Fruit fly (Drosophila melanogaster) whole organism, embryonic: ENCODE data around the gene AstC-R1.

Source experiments
- ATbp ChIP-seq: fragments of 200-800 bp; sonication (Bioruptor generic); optimal IDR thresholded peaks from 2 replicates; lab custom pipeline; 2017; ENCODE audit warnings: missing biosample characterization, mild to moderate bottlenecking, missing genetic modification characterization, missing genetic modification reagents
- B-H1 ChIP-seq: fragments of 200-800 bp; sonication (Bioruptor generic); IDR thresholded peaks from 3 replicates; pipeline ENCODE4 v1.3.6; 2022; ENCODE audit warnings: missing biosample characterization, missing genetic modification characterization
- CG11504 ChIP-seq: fragments of 200-800 bp; sonication (Bioruptor generic); optimal IDR thresholded peaks from 3 replicates; lab custom pipeline; 2019; ENCODE audit warnings: missing biosample characterization, mild to moderate bottlenecking, missing genetic modification characterization, moderate library complexity
- CG11723 ChIP-seq: fragments of 200-800 bp; sonication (Bioruptor generic); optimal IDR thresholded peaks from 2 replicates; lab custom pipeline; 2017; ENCODE audit warnings: missing biosample characterization, mild to moderate bottlenecking, missing genetic modification characterization
- CG12391 ChIP-seq: fragments of 200-800 bp; sonication (Bioruptor generic); optimal IDR thresholded peaks from 3 replicates; lab custom pipeline; 2018; ENCODE audit warnings: missing biosample characterization, mild to moderate bottlenecking, missing genetic modification characterization, moderate library complexity
- CG13624 ChIP-seq: fragments of 200-800 bp; sonication (Bioruptor generic); optimal IDR thresholded peaks from 2 replicates; lab custom pipeline; 2016; ENCODE audit warnings: missing biosample characterization, missing genetic modification characterization
- CG13894 ChIP-seq: fragments of 200-800 bp; sonication (Bioruptor generic); optimal IDR thresholded peaks from 3 replicates; lab custom pipeline; 2018; ENCODE audit warnings: missing biosample characterization, mild to moderate bottlenecking, missing genetic modification characterization, moderate library complexity
- CG15601 ChIP-seq: fragments of 200-800 bp; sonication (Bioruptor generic); optimal IDR thresholded peaks from 3 replicates; lab custom pipeline; 2019; ENCODE audit warnings: missing biosample characterization, mild to moderate bottlenecking, missing genetic modification characterization, moderate library complexity
- CG1602 ChIP-seq: fragments of 200-800 bp; sonication (Bioruptor generic); optimal IDR thresholded peaks from 3 replicates; lab custom pipeline; 2016; ENCODE audit warnings: missing biosample characterization, missing genetic modification characterization
- CG17802 ChIP-seq: fragments of 200-800 bp; sonication (Bioruptor generic); optimal IDR thresholded peaks from 2 replicates; lab custom pipeline; 2018; ENCODE audit warnings: missing biosample characterization, mild to moderate bottlenecking, missing genetic modification characterization, moderate library complexity
- CG4730 ChIP-seq: fragments of 200-800 bp; sonication (Bioruptor generic); IDR thresholded peaks from 2 replicates; pipeline ENCODE4 v1.3.6; 2022; ENCODE audit warnings: missing biosample characterization, missing genetic modification characterization
- CG7987 ChIP-seq: fragments of 200-800 bp; sonication (Bioruptor generic); optimal IDR thresholded peaks from 2 replicates; lab custom pipeline; 2018; ENCODE audit warnings: missing biosample characterization, mild to moderate bottlenecking, missing genetic modification characterization, moderate library complexity
- CG9727 ChIP-seq: fragments of 200-800 bp; sonication (Bioruptor generic); optimal IDR thresholded peaks from 3 replicates; lab custom pipeline; 2017; ENCODE audit warnings: missing biosample characterization, mild to moderate bottlenecking, missing genetic modification characterization
- CkIIα-i1 ChIP-seq: fragments of 200-800 bp; sonication (Bioruptor generic); IDR thresholded peaks from 2 replicates; pipeline ENCODE4 v1.3.6; 2022; ENCODE audit warnings: missing biosample characterization, missing genetic modification characterization
- Dad ChIP-seq: fragments of 200-800 bp; sonication (Bioruptor generic); optimal IDR thresholded peaks from 3 replicates; lab custom pipeline; 2016; ENCODE audit warnings: missing biosample characterization, missing genetic modification characterization
- Dip2 ChIP-seq: fragments of 200-800 bp; sonication (Bioruptor generic); IDR thresholded peaks from 2 replicates; pipeline ENCODE4 v1.3.6; 2022; ENCODE audit warnings: missing biosample characterization, missing genetic modification characterization
- E2f2 ChIP-seq: fragments of 200-800 bp; sonication (Bioruptor generic); IDR thresholded peaks from 2 replicates; pipeline ENCODE4 v1.3.6; 2022; ENCODE audit warnings: missing biosample characterization, missing genetic modification characterization
- Hey ChIP-seq: fragments of 200-800 bp; sonication (Bioruptor generic); optimal IDR thresholded peaks from 3 replicates; lab custom pipeline; 2018; ENCODE audit warnings: missing biosample characterization, mild to moderate bottlenecking, missing genetic modification characterization
- HmgZ ChIP-seq: fragments of 200-800 bp; sonication (Bioruptor generic); optimal IDR thresholded peaks from 2 replicates; lab custom pipeline; 2018; ENCODE audit warnings: missing biosample characterization, mild to moderate bottlenecking, missing genetic modification characterization
- Hr39 ChIP-seq: fragments of >200 bp; optimal IDR thresholded peaks from 2 replicates; lab custom pipeline; 2017
- Jarid2 ChIP-seq: fragments of 200-800 bp; sonication (Bioruptor generic); optimal IDR thresholded peaks from 3 replicates; lab custom pipeline; 2017; ENCODE audit warnings: mild to moderate bottlenecking, missing biosample characterization, missing genetic modification reagents, missing genetic modification characterization
- Kr ChIP-seq: fragments of 200-800 bp; sonication (Bioruptor generic); optimal IDR thresholded peaks from 2 replicates; lab custom pipeline; 2017; ENCODE audit warnings: missing biosample characterization, mild to moderate bottlenecking, missing genetic modification characterization
- Lhr ChIP-seq: fragments of 200-800 bp; sonication (Bioruptor generic); optimal IDR thresholded peaks from 3 replicates; lab custom pipeline; 2017; ENCODE audit warnings: mild to moderate bottlenecking, missing biosample characterization, missing genetic modification reagents, missing genetic modification characterization
- MESR4 ChIP-seq: fragments of 200-800 bp; sonication (Bioruptor generic); optimal IDR thresholded peaks from 2 replicates; lab custom pipeline; 2018; ENCODE audit warnings: missing biosample characterization, mild to moderate bottlenecking, missing genetic modification characterization, moderate library complexity
- Oaz ChIP-seq: fragments of 200-800 bp; sonication (Bioruptor generic); IDR thresholded peaks from 2 replicates; pipeline ENCODE4 v1.3.6; 2022; ENCODE audit warnings: missing biosample characterization, missing genetic modification characterization
- Optix ChIP-seq: fragments of 200-800 bp; sonication (Bioruptor generic); IDR thresholded peaks from 3 replicates; pipeline ENCODE4 v1.3.6; 2022; ENCODE audit warnings: missing biosample characterization, missing genetic modification characterization
- Rfx ChIP-seq: fragments of 200-800 bp; sonication (Bioruptor generic); IDR thresholded peaks from 2 replicates; pipeline ENCODE4 v1.3.6; 2022; ENCODE audit warnings: missing biosample characterization, missing genetic modification characterization
- Stat92E ChIP-seq, 3 experiments: fragments of >200 bp in 2 of 3; fragments of 200-800 bp in 1 of 3; sonication (Bioruptor generic) in 1 of 3; optimal IDR thresholded peaks; 2 replicates each; lab custom pipeline; 2017 to 2019; ENCODE audit warnings: missing biosample characterization in 3 of 3, missing genetic modification characterization in 3 of 3, mild to moderate bottlenecking in 1 of 3, moderate library complexity in 1 of 3
- Taf1 ChIP-seq: fragments of 200-800 bp; sonication (Bioruptor generic); IDR thresholded peaks from 2 replicates; pipeline ENCODE4 v1.3.6; 2022; ENCODE audit warnings: missing biosample characterization, missing genetic modification characterization
- al ChIP-seq: fragments of 200-800 bp; sonication (Bioruptor generic); IDR thresholded peaks from 2 replicates; pipeline ENCODE4 v1.3.6; 2022; ENCODE audit warnings: missing biosample characterization, missing genetic modification characterization
- bsh ChIP-seq, 2 experiments: fragments of 200-800 bp; sonication (Bioruptor generic); optimal IDR thresholded peaks; 2 replicates each; lab custom pipeline; 2017 to 2018; ENCODE audit warnings: mild to moderate bottlenecking in 2 of 2, missing biosample characterization in 2 of 2, missing genetic modification characterization in 2 of 2, moderate library complexity in 1 of 2
- cad ChIP-seq: fragments of >200 bp; optimal IDR thresholded peaks from 2 replicates; lab custom pipeline; 2017; ENCODE audit warnings: missing biosample characterization, missing genetic modification characterization
- chm ChIP-seq: fragments of 200-800 bp; sonication (Bioruptor generic); IDR thresholded peaks from 2 replicates; pipeline ENCODE4 v1.3.6; 2022; ENCODE audit warnings: missing biosample characterization, missing genetic modification characterization
- chn ChIP-seq: fragments of 200-800 bp; sonication (Bioruptor generic); optimal IDR thresholded peaks from 2 replicates; lab custom pipeline; 2016; ENCODE audit warnings: missing biosample characterization, missing genetic modification characterization
- croc ChIP-seq: fragments of 200-800 bp; sonication (Bioruptor generic); conservative IDR thresholded peaks from 3 replicates; pipeline ENCODE4 v1.3.6; 2022; ENCODE audit warnings: missing biosample characterization, missing genetic modification characterization
- dimm ChIP-seq: fragments of 200-800 bp; sonication (Bioruptor generic); IDR thresholded peaks from 2 replicates; pipeline ENCODE4 v1.3.6; 2022; ENCODE audit warnings: missing biosample characterization, missing genetic modification characterization
- ems ChIP-seq: fragments of 200-800 bp; sonication (Bioruptor generic); optimal IDR thresholded peaks from 3 replicates; lab custom pipeline; 2016; ENCODE audit warnings: missing biosample characterization, missing genetic modification characterization
- en ChIP-seq: fragments of 200-800 bp; sonication (Bioruptor generic); optimal IDR thresholded peaks from 2 replicates; lab custom pipeline; 2016; ENCODE audit warnings: missing biosample characterization, missing genetic modification characterization
- esg ChIP-seq: fragments of 200-800 bp; sonication (Bioruptor generic); conservative IDR thresholded peaks from 2 replicates; pipeline ENCODE4 v1.3.6; 2022; ENCODE audit warnings: missing biosample characterization, missing genetic modification characterization
- grau ChIP-seq: fragments of 200-800 bp; optimal IDR thresholded peaks from 3 replicates; lab custom pipeline; 2019; ENCODE audit warnings: missing biosample characterization, mild to moderate bottlenecking, missing genetic modification characterization, moderate library complexity
- gro ChIP-seq: fragments of 200-800 bp; sonication (Bioruptor generic); optimal IDR thresholded peaks from 2 replicates; lab custom pipeline; 2016; ENCODE audit warnings: missing biosample characterization, missing genetic modification characterization
- h ChIP-seq: fragments of >200 bp; optimal IDR thresholded peaks from 2 replicates; lab custom pipeline; 2017
- lbe ChIP-seq: fragments of 200-800 bp; sonication (Bioruptor generic); optimal IDR thresholded peaks from 2 replicates; lab custom pipeline; 2016; ENCODE audit warnings: missing biosample characterization, mild to moderate bottlenecking, missing genetic modification characterization
- lmd ChIP-seq: fragments of 200-800 bp; sonication (Bioruptor generic); IDR thresholded peaks from 2 replicates; pipeline ENCODE4 v1.3.6; 2022; ENCODE audit warnings: missing biosample characterization, missing genetic modification characterization
- p53 ChIP-seq: fragments of 200-800 bp; sonication (Bioruptor generic); optimal IDR thresholded peaks from 2 replicates; lab custom pipeline; 2016; ENCODE audit warnings: missing biosample characterization, missing genetic modification characterization
- phol ChIP-seq: fragments of 200-800 bp; sonication (Bioruptor generic); optimal IDR thresholded peaks from 3 replicates; lab custom pipeline; 2018; ENCODE audit warnings: missing biosample characterization, mild to moderate bottlenecking, missing genetic modification characterization, moderate library complexity
- pita ChIP-seq: fragments of 200-800 bp; sonication (Bioruptor generic); optimal IDR thresholded peaks from 2 replicates; lab custom pipeline; 2017; ENCODE audit warnings: missing biosample characterization, mild to moderate bottlenecking, missing genetic modification characterization
- pnt ChIP-seq: fragments of 200-800 bp; sonication (Bioruptor generic); optimal IDR thresholded peaks from 3 replicates; lab custom pipeline; 2016; ENCODE audit warnings: missing biosample characterization, missing genetic modification characterization
- tgo ChIP-seq: fragments of 200-800 bp; sonication (Bioruptor generic); IDR thresholded peaks from 3 replicates; pipeline ENCODE4 v1.3.6; 2022; ENCODE audit warnings: missing biosample characterization, missing genetic modification characterization
- toy ChIP-seq: fragments of 200-800 bp; sonication (Bioruptor generic); IDR thresholded peaks from 2 replicates; pipeline ENCODE4 v1.3.6; 2022; ENCODE audit warnings: missing biosample characterization, missing genetic modification characterization
- wdn ChIP-seq: fragments of 200-800 bp; sonication (Bioruptor generic); IDR thresholded peaks from 2 replicates; pipeline ENCODE4 v1.3.6; 2022; ENCODE audit warnings: missing biosample characterization, missing genetic modification characterization
- yki ChIP-seq: fragments of >200 bp; optimal IDR thresholded peaks from 3 replicates; lab custom pipeline; 2018
- zf30C ChIP-seq: fragments of 200-800 bp; sonication (Bioruptor generic); optimal IDR thresholded peaks from 3 replicates; lab custom pipeline; 2018; ENCODE audit warnings: missing biosample characterization, mild to moderate bottlenecking, missing genetic modification characterization

Gene AstC-R1

DNA sequence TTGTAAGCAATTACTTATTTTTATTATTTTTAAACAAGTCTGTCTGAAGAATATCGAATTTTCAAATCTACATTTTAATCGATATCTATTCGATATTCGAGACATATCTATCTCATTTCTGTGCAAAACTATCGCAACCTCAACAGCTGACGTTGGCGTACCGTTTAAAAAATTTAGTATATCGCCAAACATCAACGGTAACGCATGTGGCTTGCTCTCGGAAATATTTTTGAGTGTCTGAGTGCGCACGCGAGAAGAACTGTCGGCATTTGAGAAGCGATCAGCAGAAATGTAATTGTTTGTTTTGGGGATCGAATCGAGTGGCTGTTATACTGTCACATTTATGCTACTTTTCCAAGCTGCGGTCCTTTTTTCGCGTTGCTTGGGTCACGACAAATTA is 65.7 kb downstream of the AstC-R1 start, which contains the start of gene MYPT-75D (continued):
- no peak for TF ChIP-seq dimm (GFP tag; lab: Robert Waterston, UW)
- peak; percentile 27 for TF ChIP-seq grau (tag; lab: Kevin White, UChicago)
- TF ChIP-seq chn (GFP tag; lab: Kevin White, UChicago): no peak
- TF ChIP-seq CG9727 (GFP tag; lab: Kevin White, UChicago): no peak
- peak; percentile 34 for TF ChIP-seq MESR4
- TF ChIP-seq bsh (GFP tag; optimal IDR thresholded peaks at IDR 0.05; lab: Kevin White, UChicago): peak in 1 of 2 experiments; percentile 15
- peak; percentile 14 for TF ChIP-seq ems (GFP tag; lab: Kevin White, UChicago)
- no peak for TF ChIP-seq en (GFP tag; lab: Kevin White, UChicago)
- TF ChIP-seq CG11504 (tag; lab: Kevin White, UChicago): peak; percentile 44
- TF ChIP-seq CG12391 (tag; lab: Kevin White, UChicago): peak; percentile 31
- TF ChIP-seq Optix (GFP tag; lab: Robert Waterston, UW): no peak
- no peak for TF ChIP-seq esg (GFP tag; lab: Robert Waterston, UW)
- peak; percentile 83 for TF ChIP-seq chm (GFP tag; lab: Robert Waterston, UW)
- no peak for TF ChIP-seq al (GFP tag; lab: Robert Waterston, UW)
- TF ChIP-seq Taf1 (GFP tag; lab: Robert Waterston, UW): no peak
- TF ChIP-seq phol (tag; lab: Kevin White, UChicago): peak; percentile 23
- TF ChIP-seq ATbp (GFP tag; lab: Kevin White, UChicago): no peak
- peak; percentile 31 for TF ChIP-seq CG11723
- TF ChIP-seq Dad (GFP tag; lab: Kevin White, UChicago): peak; percentile 45
- peak; percentile 65 for TF ChIP-seq CG13894 (tag; lab: Kevin White, UChicago)
- peak; percentile 49 for TF ChIP-seq CG13624
- TF ChIP-seq CkIIα-i1: no peak
- TF ChIP-seq h (lab: Kevin White, UChicago): no peak
- no peak for TF ChIP-seq Dip2 (GFP tag; lab: Robert Waterston, UW)
- TF ChIP-seq Stat92E (GFP tag; optimal IDR thresholded peaks at IDR 0.05; lab: Kevin White, UChicago): peak in 1 of 3 experiments; percentile 86
- TF ChIP-seq CG7987 (GFP tag; lab: Kevin White, UChicago): peak; percentile 32
- TF ChIP-seq lbe (GFP tag; lab: Kevin White, UChicago): peak; percentile 14
- TF ChIP-seq CG1602 (GFP tag; lab: Kevin White, UChicago): no peak
- TF ChIP-seq CG17802: no peak
- TF ChIP-seq Jarid2 (GFP tag; lab: Kevin White, UChicago): peak; percentile 100
- TF ChIP-seq zf30C (GFP tag; lab: Kevin White, UChicago): peak; percentile 47
- TF ChIP-seq tgo (GFP tag; lab: Robert Waterston, UW): no peak
- no peak for TF ChIP-seq yki
- no peak for TF ChIP-seq wdn
- peak; percentile 80 for TF ChIP-seq gro (GFP tag; lab: Kevin White, UChicago)
- TF ChIP-seq HmgZ (tag; lab: Kevin White, UChicago): peak; percentile 68
- no peak for TF ChIP-seq Hey (tag; lab: Kevin White, UChicago)
- TF ChIP-seq B-H1: no peak
- no peak for TF ChIP-seq Oaz
- TF ChIP-seq CG4730 (GFP tag; lab: Robert Waterston, UW): no peak
- peak; percentile 12 for TF ChIP-seq Lhr (GFP tag; lab: Kevin White, UChicago)
- TF ChIP-seq p53: no peak
- no peak for TF ChIP-seq Kr
- TF ChIP-seq pita: no peak
- TF ChIP-seq E2f2 (GFP tag; lab: Robert Waterston, UW): peak; percentile 89
- peak; percentile 30 for TF ChIP-seq CG15601 (tag; lab: Kevin White, UChicago)
- no peak for TF ChIP-seq Hr39
- TF ChIP-seq pnt (GFP tag; lab: Kevin White, UChicago): no peak
- TF ChIP-seq croc (GFP tag; lab: Robert Waterston, UW): no peak
- 0 out of 2 replicates have a peak, but pooled peaks have one; percentile 10 for TF ChIP-seq toy
- peak; percentile 38; the same call in 1 of the 2 replicates for TF ChIP-seq Rfx
- no peak for TF ChIP-seq cad (GFP tag; lab: Kevin White, UChicago)
- TF ChIP-seq lmd: no peak
